Fruit fly (Drosophila melanogaster): ENCODE measurements around the gene sty.

sty gene

dm6 chr3L:3382489-3382879, 42.3 kb downstream of the sty start (continued):
- TF ChIP-seq CG2116 (GFP tag; optimal IDR thresholded peaks at IDR 0.05) (peak; percentile 53), corto (GFP tag; optimal IDR thresholded peaks at IDR 0.05) (no peak), Side (GFP tag; optimal IDR thresholded peaks at IDR 0.05) (peak; percentile 84), CG12769 (tag; optimal IDR thresholded peaks at IDR 0.05) (peak; percentile 92), HmgZ (tag; optimal IDR thresholded peaks at IDR 0.05) (peak; percentile 89), CG3281 (GFP tag; optimal IDR thresholded peaks at IDR 0.05) (peak; percentile 87), CG30020 (tag; optimal IDR thresholded peaks at IDR 0.05) (peak; percentile 42), H2.0 (GFP tag; IDR thresholded peaks at IDR 0.05) (peak; percentile 86), CG3726 (GFP tag; IDR thresholded peaks at IDR 0.05) (peak; percentile 79), vvl (GFP tag; IDR thresholded peaks at IDR 0.05) (peak; percentile 95), rib (GFP tag; IDR thresholded peaks at IDR 0.05) (peak; percentile 60), CG3163 (GFP tag; optimal IDR thresholded peaks at IDR 0.05) (peak; percentile 17), cg (GFP tag; optimal IDR thresholded peaks at IDR 0.05) (no peak), dmrt99B (tag; optimal IDR thresholded peaks at IDR 0.05) (peak; percentile 88), Abd-B (GFP tag; optimal IDR thresholded peaks at IDR 0.05) (peak; percentile 83), CG7928 (GFP tag; optimal IDR thresholded peaks at IDR 0.05) (peak; percentile 60), chif (GFP tag; optimal IDR thresholded peaks at IDR 0.05) (peak; percentile 76 to 86), Dek (tag; optimal IDR thresholded peaks at IDR 0.05) (peak; percentile 83), mam (GFP tag; optimal IDR thresholded peaks at IDR 0.05) (peak; percentile 80), CG31388 (GFP tag; optimal IDR thresholded peaks at IDR 0.05) (peak; percentile 30), bowl (GFP tag; IDR thresholded peaks at IDR 0.05) (0 out of 2 replicates have a peak, but pooled peaks have one; percentile 46), tll (GFP tag; optimal IDR thresholded peaks at IDR 0.05) (no peak), CG8388 (GFP tag; optimal IDR thresholded peaks at IDR 0.05) (peak; percentile 89), Rfx (GFP tag; IDR thresholded peaks at IDR 0.05) (peak; percentile 92), dati (GFP tag; IDR thresholded peaks at IDR 0.05) (peak; percentile 49; the same call in 1 of the 2 replicates), HLHmδ (GFP tag; optimal IDR thresholded peaks at IDR 0.05) (no peak), Hsf (GFP tag; optimal IDR thresholded peaks at IDR 0.05) (peak; percentile 83), ro (GFP tag; IDR thresholded peaks at IDR 0.05) (peak; percentile 62), Scr (GFP tag; IDR thresholded peaks at IDR 0.05; ENCODE audit: partially characterized antibody) (no peak), Vsx1 (GFP tag; optimal IDR thresholded peaks at IDR 0.05) (peak; percentile 65), CG7271 (tag; optimal IDR thresholded peaks at IDR 0.05) (peak; percentile 70), Sox100B (GFP tag; optimal IDR thresholded peaks at IDR 0.05) (peak; percentile 74), CG16813 (GFP tag; IDR thresholded peaks at IDR 0.05; ENCODE audit: partially characterized antibody) (no peak), ind (GFP tag; optimal IDR thresholded peaks at IDR 0.05) (peak; percentile 84), CG1832 (GFP tag; optimal IDR thresholded peaks at IDR 0.05) (no peak), pan (optimal IDR thresholded peaks at IDR 0.05) (no peak), pan (GFP tag; optimal IDR thresholded peaks at IDR 0.05 in 1 of 2, IDR thresholded peaks at IDR 0.05 in 1 of 2) (peak in 1 of 2 experiments; percentile 89), knrl (GFP tag; IDR thresholded peaks at IDR 0.05; ENCODE audit: partially characterized antibody) (no peak), CkIIα-i1 (GFP tag; IDR thresholded peaks at IDR 0.05) (peak; percentile 30; the same call in 1 of the 2 replicates), Hand (GFP tag; optimal IDR thresholded peaks at IDR 0.05) (peak; percentile 69), slbo (GFP tag; IDR thresholded peaks at IDR 0.05) (peak; percentile 88), BEAF-32 (GFP tag; optimal IDR thresholded peaks at IDR 0.05) (no peak), sc (optimal IDR thresholded peaks at IDR 0.05) (no peak), sc (GFP tag; optimal IDR thresholded peaks at IDR 0.05) (peak; percentile 75), CG11695 (GFP tag; IDR thresholded peaks at IDR 0.05) (peak; percentile 87), aop (GFP tag; IDR thresholded peaks at IDR 0.05) (no peak), cato (GFP tag; optimal IDR thresholded peaks at IDR 0.05; ENCODE audit: borderline replicate concordance) (peak; percentile 72), CG4730 (GFP tag; IDR thresholded peaks at IDR 0.05) (peak; percentile 58; the same call in 1 of the 2 replicates), zen2 (GFP tag; IDR thresholded peaks at IDR 0.05; ENCODE audit: partially characterized antibody) (no peak), CG8478 (optimal IDR thresholded peaks at IDR 0.05) (no peak), CG34376 (GFP tag; optimal IDR thresholded peaks at IDR 0.05) (peak; percentile 16)
